Worm (Caenorhabditis elegans) whole organism, midembryonic: ENCODE data around the gene ekl-5.

Experiments
- T22C8.4 ChIP-seq: fragments of 200-800 bp; sonication (Bioruptor generic); IDR thresholded peaks from 2 replicates; pipeline ENCODE4 v1.3.6; 2022; ENCODE audit warnings: missing genetic modification characterization, missing compliant biosample characterization
- cog-1 ChIP-seq: sonication (generic microtip); optimal IDR thresholded peaks from 2 replicates; lab custom pipeline; 2016; ENCODE audit warnings: missing genetic modification characterization, missing compliant biosample characterization
- flt-1 ChIP-seq: fragments of 200-800 bp; sonication (Bioruptor generic); IDR thresholded peaks from 2 replicates; pipeline ENCODE4 v1.3.6; 2022; ENCODE audit warnings: missing genetic modification characterization, missing compliant biosample characterization
- klf-2 ChIP-seq: fragments of 200-800 bp; sonication (Bioruptor generic); conservative IDR thresholded peaks from 2 replicates; pipeline ENCODE4 v1.3.6; 2022; ENCODE audit warnings: missing genetic modification reagents, missing genetic modification characterization, missing compliant biosample characterization
- med-1 ChIP-seq: sonication (generic microtip); optimal IDR thresholded peaks from 2 replicates; lab custom pipeline; 2017; ENCODE audit warnings: missing genetic modification characterization, mild to moderate bottlenecking, missing compliant biosample characterization, antibody characterized with exemption, missing genetic modification reagents; ENCODE audit not compliant: insufficient read depth
- ref-1 ChIP-seq: fragments of 200-800 bp; sonication (Bioruptor generic); conservative IDR thresholded peaks from 2 replicates; pipeline ENCODE4 v1.3.6; 2022; ENCODE audit warnings: missing genetic modification reagents, missing genetic modification characterization, missing compliant biosample characterization
- ztf-29 ChIP-seq: fragments of 200-800 bp; sonication (Bioruptor generic); IDR thresholded peaks from 2 replicates; pipeline ENCODE4 v1.3.6; 2022; ENCODE audit warnings: missing genetic modification reagents, missing genetic modification characterization, missing compliant biosample characterization

DNA sequence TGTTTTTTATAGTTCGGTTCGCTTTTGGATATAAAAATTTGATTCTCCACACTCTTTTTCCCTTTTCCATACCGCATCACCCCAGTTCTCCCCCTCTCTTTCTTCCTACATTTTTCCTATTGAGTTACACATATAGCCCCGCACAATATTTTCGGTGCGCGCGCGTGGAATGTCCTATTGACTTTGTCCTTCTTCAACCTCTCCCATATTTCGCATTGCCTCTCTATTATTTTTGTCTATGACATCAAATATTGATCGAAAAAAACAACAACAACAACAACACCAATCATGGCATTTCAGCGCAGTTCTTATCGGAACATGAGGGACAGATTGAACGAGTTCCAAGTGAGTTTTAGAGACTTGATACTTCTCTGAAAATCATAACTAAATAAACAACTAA, 42.9 kb upstream of the ekl-5 start, which contains the start of gene syx-2:
- TF ChIP-seq T22C8.4 (GFP tag; lab: Robert Waterston, UW) = no peak
- TF ChIP-seq flt-1 (GFP tag; lab: Robert Waterston, UW) = no peak
- TF ChIP-seq ref-1 (GFP tag; lab: Robert Waterston, UW) = no peak
- no peak for TF ChIP-seq cog-1
- TF ChIP-seq med-1 (GFP tag; lab: Kevin White, UChicago) = no peak
- TF ChIP-seq ztf-29 (GFP tag; lab: Robert Waterston, UW) = no peak
- no peak for TF ChIP-seq klf-2 (GFP tag; lab: Robert Waterston, UW)
